Fruit fly (Drosophila melanogaster) whole organism, adult: Measurements from ENCODE around the gene hgo.

ENCODE experiments used
- CG11617 ChIP-seq: fragments of 200-800 bp; sonication (Bioruptor generic); optimal IDR thresholded peaks from 2 replicates; lab custom pipeline; 2017; ENCODE audit warnings: mild to moderate bottlenecking, missing biosample characterization, missing genetic modification reagents, missing genetic modification characterization
- CG12768 ChIP-seq: fragments of 200-800 bp; sonication (Bioruptor generic); optimal IDR thresholded peaks from 2 replicates; lab custom pipeline; 2017; ENCODE audit warnings: missing biosample characterization, missing genetic modification characterization, mild to moderate bottlenecking, moderate library complexity, missing genetic modification reagents
- CG33017 ChIP-seq: fragments of 200-800 bp; sonication (Bioruptor generic); optimal IDR thresholded peaks from 2 replicates; lab custom pipeline; 2018; ENCODE audit warnings: missing biosample characterization, mild to moderate bottlenecking, missing genetic modification characterization, moderate library complexity
- CG7045 ChIP-seq: fragments of 200-800 bp; sonication (Bioruptor generic); optimal IDR thresholded peaks from 2 replicates; lab custom pipeline; 2017; ENCODE audit warnings: missing biosample characterization, mild to moderate bottlenecking, missing genetic modification characterization
- CG7101 ChIP-seq: fragments of 200-800 bp; sonication (Bioruptor generic); optimal IDR thresholded peaks from 2 replicates; lab custom pipeline; 2018; ENCODE audit warnings: missing biosample characterization, mild to moderate bottlenecking, missing genetic modification characterization, moderate library complexity
- Clk ChIP-seq: fragments of 200-800 bp; sonication (Bioruptor generic); optimal IDR thresholded peaks from 2 replicates; lab custom pipeline; 2017; ENCODE audit warnings: missing biosample characterization, missing genetic modification characterization
- kay ChIP-seq: fragments of 200-800 bp; sonication (Bioruptor generic); peaks from one replicate; lab custom pipeline; 2016; ENCODE audit warnings: missing biosample characterization, missing genetic modification characterization, borderline replicate concordance
- tj ChIP-seq: fragments of 200-800 bp; sonication (Bioruptor generic); optimal IDR thresholded peaks from 3 replicates; lab custom pipeline; 2017; ENCODE audit warnings: missing biosample characterization, mild to moderate bottlenecking, missing genetic modification characterization, moderate library complexity
- toe ChIP-seq: fragments of 200-800 bp; sonication (Bioruptor generic); optimal IDR thresholded peaks from 2 replicates; lab custom pipeline; 2016; ENCODE audit warnings: missing biosample characterization, missing genetic modification characterization

- TF ChIP-seq CG12768 (GFP tag; lab: Kevin White, UChicago) (peak; percentile 80), CG7101 (peak; percentile 86), CG7045 (GFP tag; lab: Kevin White, UChicago) (peak; percentile 30), CG33017 (tag; lab: Kevin White, UChicago) (peak; percentile 74), tj (GFP tag; lab: Kevin White, UChicago) (peak; percentile 44), kay (GFP tag; lab: Kevin White, UChicago) (no peak), toe (GFP tag; lab: Kevin White, UChicago) (no peak), CG11617 (GFP tag; lab: Kevin White, UChicago) (peak; percentile 78), Clk (GFP tag; lab: Kevin White, UChicago) (no peak)
Measured at dm6 chr2L:11123499-11123898, 12.7 kb upstream of the hgo start, which contains the start of the genes Csl4 and Nup160.
